Worm (Caenorhabditis elegans) whole organism, L4 larva: Measurements from ENCODE around the gene rpi-2.

ENCODE experiments used
- D1046.2 ChIP-seq: fragments of 200-800 bp; sonication (Bioruptor generic); IDR thresholded peaks from 2 replicates; pipeline ENCODE4 v1.3.6; 2022; ENCODE audit warnings: missing genetic modification characterization, missing compliant biosample characterization
- F26F4.8 ChIP-seq: fragments of 200-800 bp; sonication (Bioruptor generic); conservative IDR thresholded peaks from 2 replicates; pipeline ENCODE4 v1.3.6; 2022; ENCODE audit warnings: missing genetic modification characterization, missing compliant biosample characterization
- F49E8.2 ChIP-seq: sonication (generic microtip); optimal IDR thresholded peaks from 2 replicates; lab custom pipeline; 2016; ENCODE audit warnings: missing compliant biosample characterization, mild to moderate bottlenecking, missing genetic modification characterization, borderline replicate concordance
- T26A8.4 ChIP-seq: fragments of 200-800 bp; sonication (Bioruptor generic); IDR thresholded peaks from 2 replicates; pipeline ENCODE4 v1.3.6; 2022; ENCODE audit warnings: missing genetic modification characterization, missing compliant biosample characterization
- Y5F2A.4 ChIP-seq: fragments of 200-800 bp; sonication (Bioruptor generic); optimal IDR thresholded peaks from 2 replicates; lab custom pipeline; 2018; ENCODE audit warnings: mild to moderate bottlenecking, missing genetic modification characterization, missing compliant biosample characterization
- ZK337.2 ChIP-seq: fragments of 200-800 bp; sonication (Bioruptor generic); IDR thresholded peaks from 2 replicates; pipeline ENCODE4 v1.3.6; 2022; ENCODE audit warnings: missing genetic modification reagents, missing genetic modification characterization, missing compliant biosample characterization
- aha-1 ChIP-seq: fragments of 150-350 bp; peaks from one replicate; lab custom pipeline; 2014; ENCODE audit warnings: missing biosample characterization, missing genetic modification characterization
- ama-1 ChIP-seq: fragments of 150-350 bp; optimal IDR thresholded peaks from 2 replicates; lab custom pipeline; 2014; ENCODE audit warnings: inconsistent platforms, mixed read lengths
- ceh-20 ChIP-seq: fragments of 200-800 bp; sonication (Bioruptor generic); IDR thresholded peaks from 2 replicates; pipeline ENCODE4 v1.3.6; 2022; ENCODE audit warnings: missing genetic modification reagents, missing genetic modification characterization, missing compliant biosample characterization
- ctbp-1 ChIP-seq: fragments of 200-800 bp; sonication (Bioruptor generic); IDR thresholded peaks from 2 replicates; pipeline ENCODE4 v1.3.6; 2022; ENCODE audit warnings: missing genetic modification reagents, missing genetic modification characterization, missing compliant biosample characterization
- daf-12 ChIP-seq: fragments of 150-350 bp; optimal IDR thresholded peaks from 2 replicates; lab custom pipeline; 2014; ENCODE audit warnings: missing biosample characterization, missing genetic modification reagents, missing genetic modification characterization
- daf-19 ChIP-seq: fragments of 200-800 bp; sonication (Bioruptor generic); conservative IDR thresholded peaks from 2 replicates; pipeline ENCODE4 v1.3.6; 2022; ENCODE audit warnings: missing genetic modification characterization, missing compliant biosample characterization
- dmd-8 ChIP-seq: fragments of 200-800 bp; sonication (Bioruptor generic); IDR thresholded peaks from 2 replicates; pipeline ENCODE4 v1.3.6; 2022; ENCODE audit warnings: missing genetic modification characterization, missing compliant biosample characterization
- dmd-9 ChIP-seq: fragments of 200-800 bp; sonication (Bioruptor generic); IDR thresholded peaks from 2 replicates; pipeline ENCODE4 v1.3.6; 2022; ENCODE audit warnings: missing genetic modification reagents, missing genetic modification characterization, missing compliant biosample characterization
- egl-43 ChIP-seq: fragments of 200-800 bp; sonication (Bioruptor generic); IDR thresholded peaks from 2 replicates; pipeline ENCODE4 v1.3.6; 2022; ENCODE audit warnings: missing genetic modification reagents, missing genetic modification characterization, missing compliant biosample characterization
- hlh-11 ChIP-seq: fragments of 200-800 bp; sonication (Bioruptor generic); optimal IDR thresholded peaks from 2 replicates; lab custom pipeline; 2018; ENCODE audit warnings: mild to moderate bottlenecking, missing genetic modification characterization, missing compliant biosample characterization
- hmg-1.1 ChIP-seq: fragments of 200-800 bp; sonication (Bioruptor generic); IDR thresholded peaks from 2 replicates; pipeline ENCODE4 v1.3.6; 2022; ENCODE audit warnings: missing genetic modification reagents, missing genetic modification characterization, missing compliant biosample characterization
- lim-7 ChIP-seq: fragments of 200-800 bp; sonication (Bioruptor generic); IDR thresholded peaks from 2 replicates; pipeline ENCODE4 v1.3.6; 2022; ENCODE audit warnings: missing genetic modification characterization, missing compliant biosample characterization
- lin-15B ChIP-seq: fragments of 150-350 bp; sonication (generic microtip); optimal IDR thresholded peaks from 3 replicates; lab custom pipeline; 2014; ENCODE audit warnings: missing biosample characterization, missing genetic modification characterization
- lin-29 ChIP-seq: fragments of 200-800 bp; sonication (Bioruptor generic); IDR thresholded peaks from 2 replicates; pipeline ENCODE4 v1.3.6; 2022; ENCODE audit warnings: missing genetic modification reagents, missing genetic modification characterization, missing compliant biosample characterization
- lin-38 ChIP-seq: fragments of 200-800 bp; sonication (Bioruptor generic); IDR thresholded peaks from 2 replicates; pipeline ENCODE4 v1.3.6; 2022; ENCODE audit warnings: missing genetic modification reagents, missing genetic modification characterization, missing compliant biosample characterization
- lin-39 ChIP-seq: fragments of 150-350 bp; optimal IDR thresholded peaks from 2 replicates; lab custom pipeline; 2014; ENCODE audit warnings: missing biosample characterization, missing genetic modification reagents, missing genetic modification characterization
- madf-5 ChIP-seq, 2 experiments: fragments of 200-800 bp; sonication (Bioruptor generic); IDR thresholded peaks; 2 replicates each; pipeline ENCODE4 v1.3.6; 2022; ENCODE audit warnings: missing compliant biosample characterization in 2 of 2, missing genetic modification characterization in 2 of 2
- madf-9 ChIP-seq: fragments of 200-800 bp; sonication (Bioruptor generic); conservative IDR thresholded peaks from 2 replicates; pipeline ENCODE4 v1.3.6; 2022; ENCODE audit warnings: missing genetic modification reagents, missing genetic modification characterization, missing compliant biosample characterization
- mxl-2 ChIP-seq: fragments of 200-800 bp; sonication (Bioruptor generic); conservative IDR thresholded peaks from 2 replicates; pipeline ENCODE4 v1.3.6; 2022; ENCODE audit warnings: missing genetic modification reagents, missing genetic modification characterization, missing compliant biosample characterization
- nhr-10 ChIP-seq: fragments of 150-350 bp; optimal IDR thresholded peaks from 2 replicates; lab custom pipeline; 2014; ENCODE audit warnings: missing biosample characterization, missing genetic modification characterization
- nhr-237 ChIP-seq: sonication (generic microtip); optimal IDR thresholded peaks from 2 replicates; lab custom pipeline; 2017; ENCODE audit warnings: missing biosample characterization, missing genetic modification characterization
- nhr-25 ChIP-seq: sonication (generic microtip); optimal IDR thresholded peaks from 2 replicates; lab custom pipeline; 2017; ENCODE audit warnings: missing genetic modification characterization, mild to moderate bottlenecking, missing compliant biosample characterization, antibody characterized with exemption, moderate library complexity, borderline replicate concordance; ENCODE audit not compliant: insufficient read depth
- nhr-28 ChIP-seq: fragments of 150-350 bp; optimal IDR thresholded peaks from 2 replicates; lab custom pipeline; 2014; ENCODE audit warnings: missing biosample characterization, missing genetic modification characterization
- nhr-41 ChIP-seq: fragments of 200-800 bp; sonication (Bioruptor generic); IDR thresholded peaks from 2 replicates; pipeline ENCODE4 v1.3.6; 2022; ENCODE audit warnings: missing genetic modification reagents, missing genetic modification characterization, missing compliant biosample characterization
- nhr-42 ChIP-seq: fragments of 200-800 bp; sonication (Bioruptor generic); IDR thresholded peaks from 2 replicates; pipeline ENCODE4 v1.3.6; 2022; ENCODE audit warnings: missing genetic modification characterization, missing compliant biosample characterization
- php-3 ChIP-seq: fragments of 200-800 bp; sonication (Bioruptor generic); IDR thresholded peaks from 2 replicates; pipeline ENCODE4 v1.3.6; 2022; ENCODE audit warnings: missing genetic modification reagents, missing genetic modification characterization, missing compliant biosample characterization
- set-16 ChIP-seq: fragments of 200-800 bp; sonication (Bioruptor generic); IDR thresholded peaks from 2 replicates; pipeline ENCODE4 v1.3.6; 2022; ENCODE audit warnings: missing genetic modification reagents, missing genetic modification characterization, missing compliant biosample characterization
- skn-1 ChIP-seq: fragments of 150-350 bp; optimal IDR thresholded peaks from 2 replicates; lab custom pipeline; 2014; ENCODE audit warnings: missing biosample characterization, missing genetic modification characterization
- tra-1 ChIP-seq: fragments of 200-800 bp; sonication (Bioruptor generic); IDR thresholded peaks from 2 replicates; pipeline ENCODE4 v1.3.6; 2022; ENCODE audit warnings: missing genetic modification reagents, missing genetic modification characterization, missing compliant biosample characterization
- unc-62 ChIP-seq, 3 experiments: fragments of 150-350 bp in 1 of 3; sonication (generic microtip); optimal IDR thresholded peaks in 2 of 3; peaks in 1 of 3; 1 replicate in 1 of 3; 2 replicates in 2 of 3; lab custom pipeline; 2014 to 2017; ENCODE audit warnings: missing biosample characterization in 3 of 3, missing genetic modification characterization in 3 of 3, missing genetic modification reagents in 3 of 3, missing genotype in 1 of 3
- vab-7 ChIP-seq: fragments of 200-800 bp; sonication (Bioruptor generic); IDR thresholded peaks from 2 replicates; pipeline ENCODE4 v1.3.6; 2022; ENCODE audit warnings: missing genetic modification reagents, missing genetic modification characterization, missing compliant biosample characterization
- zfp-2 ChIP-seq: sonication (generic microtip); optimal IDR thresholded peaks from 2 replicates; lab custom pipeline; 2016; ENCODE audit warnings: mild to moderate bottlenecking, missing genetic modification characterization, missing compliant biosample characterization
- zfp-3 ChIP-seq: fragments of 200-800 bp; sonication (Bioruptor generic); conservative IDR thresholded peaks from 2 replicates; pipeline ENCODE4 v1.3.6; 2022; ENCODE audit warnings: missing genetic modification reagents, missing genetic modification characterization, missing compliant biosample characterization
- zip-2 ChIP-seq: fragments of 150-350 bp; optimal IDR thresholded peaks from 2 replicates; lab custom pipeline; 2014; ENCODE audit warnings: missing biosample characterization, missing genetic modification characterization

rpi-2 gene

DNA sequence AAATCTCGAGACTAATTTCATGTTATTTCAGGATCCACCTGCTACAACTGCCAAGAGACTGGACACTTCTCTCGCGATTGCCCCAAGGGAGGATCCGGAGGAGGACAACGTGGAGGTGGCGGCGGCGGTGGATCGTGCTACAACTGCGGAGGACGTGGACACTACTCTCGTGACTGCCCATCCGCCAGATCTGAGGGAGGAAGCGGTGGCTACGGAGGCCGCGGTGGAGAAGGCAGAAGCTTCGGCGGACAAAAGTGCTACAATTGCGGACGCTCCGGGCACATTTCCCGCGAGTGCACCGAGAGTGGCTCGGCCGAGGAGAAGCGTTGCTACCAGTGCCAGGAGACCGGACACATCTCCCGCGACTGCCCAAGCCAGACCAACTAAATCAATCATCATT lies 527 bp upstream of the rpi-2 start:
- TF ChIP-seq Y5F2A.4 (GFP tag; lab: Kevin White, UChicago) (no peak), set-16 (GFP tag; lab: Robert Waterston, UW) (peak; percentile 96)
- TF ChIP-seq, all 104 proteins: peak for 1

DNA sequence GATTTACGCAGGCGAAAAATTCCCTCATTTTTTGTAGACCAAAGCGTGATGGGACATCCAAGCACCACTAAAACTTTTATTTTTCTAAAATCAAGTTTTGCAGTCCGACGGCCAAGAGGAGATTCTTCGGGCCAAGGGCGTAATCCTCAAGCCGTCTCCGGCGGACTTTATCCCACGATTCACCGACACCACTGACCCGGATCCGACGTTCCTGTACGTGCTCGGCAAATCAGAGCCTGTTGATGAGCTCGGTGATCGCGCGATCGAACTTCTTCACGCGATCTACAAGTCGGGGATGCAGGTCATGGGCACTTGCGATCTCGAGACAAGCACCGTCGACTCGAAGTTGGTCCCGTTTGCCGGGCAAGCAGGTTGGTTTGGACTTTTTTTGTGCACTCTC lies 2.6 kb downstream of the rpi-2 start:
- peak; percentile 37 for TF ChIP-seq aha-1 (tag; lab: Kevin White, UChicago)
- peak; percentile 62 for TF ChIP-seq set-16 (GFP tag; lab: Robert Waterston, UW)
- no peak for TF ChIP-seq hlh-11 (tag; lab: Kevin White, UChicago)
- peak in 1 of 2 experiments; percentile 57 for TF ChIP-seq unc-62 (GFP tag; optimal IDR thresholded peaks at IDR 0.05 in 1 of 2; lab: Kevin White, UChicago)
- no peak for TF ChIP-seq unc-62 (tag; optimal IDR thresholded peaks at IDR 0.05; lab: Kevin White, UChicago)

DNA sequence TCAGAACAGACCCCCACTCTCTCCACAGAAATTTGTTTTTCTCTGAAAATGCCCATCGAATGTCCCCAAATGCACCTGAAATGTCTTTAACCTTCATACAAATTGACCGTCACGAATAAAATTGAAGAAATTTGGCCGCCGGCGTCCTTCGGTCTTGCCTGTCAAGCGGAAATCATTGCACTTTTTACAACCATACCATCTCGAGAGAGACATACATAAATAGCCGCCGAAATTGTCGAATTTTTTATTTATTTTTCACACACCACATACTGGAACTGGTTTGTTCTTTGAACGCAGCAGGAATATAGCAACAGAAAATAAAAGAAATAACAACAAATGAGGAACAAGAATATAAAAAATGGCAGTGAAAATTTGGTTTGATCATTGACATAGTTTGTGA lies 4.6 kb downstream of the rpi-2 start:
- peak; percentile 11 for TF ChIP-seq nhr-25 (tag; lab: Kevin White, UChicago)
- no peak for TF ChIP-seq zfp-2 (tag; lab: Kevin White, UChicago)

DNA sequence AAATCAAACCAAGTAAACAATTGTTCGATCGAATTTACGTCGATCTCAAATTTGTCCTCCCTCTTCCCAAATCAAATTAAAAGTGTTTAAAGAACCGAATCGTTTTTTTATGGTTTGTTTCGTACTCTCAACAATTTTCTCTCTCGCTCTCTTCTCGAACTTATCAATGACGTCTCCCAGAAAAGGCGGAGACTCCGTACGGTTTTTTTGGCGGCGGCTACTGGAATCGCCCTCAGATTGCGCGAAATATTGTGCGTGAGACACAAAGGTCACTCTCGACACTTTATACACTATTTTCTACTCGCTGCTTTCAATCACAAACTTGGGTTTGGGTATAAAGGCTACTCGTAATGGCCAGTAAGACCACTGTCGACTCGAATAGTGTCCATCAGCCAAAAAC lies 9.4 kb downstream of the rpi-2 start, which contains the start of gene epic-2:
Gene epic-2 (plus strand): TSS at position 317 of the 400 bp plus-strand sequence.
- no peak for TF ChIP-seq daf-12 (tag; lab: Kevin White, UChicago)
- TF ChIP-seq php-3 (GFP tag; lab: Robert Waterston, UW), result no peak
- TF ChIP-seq skn-1 (tag; lab: Kevin White, UChicago), result no peak
- peak; percentile 69 for TF ChIP-seq nhr-28 (tag; lab: Kevin White, UChicago)
- TF ChIP-seq vab-7 (GFP tag; lab: Robert Waterston, UW), result no peak
- no peak for TF ChIP-seq F49E8.2 (tag; lab: Kevin White, UChicago)
- TF ChIP-seq, all 104 proteins: peak for 1

DNA sequence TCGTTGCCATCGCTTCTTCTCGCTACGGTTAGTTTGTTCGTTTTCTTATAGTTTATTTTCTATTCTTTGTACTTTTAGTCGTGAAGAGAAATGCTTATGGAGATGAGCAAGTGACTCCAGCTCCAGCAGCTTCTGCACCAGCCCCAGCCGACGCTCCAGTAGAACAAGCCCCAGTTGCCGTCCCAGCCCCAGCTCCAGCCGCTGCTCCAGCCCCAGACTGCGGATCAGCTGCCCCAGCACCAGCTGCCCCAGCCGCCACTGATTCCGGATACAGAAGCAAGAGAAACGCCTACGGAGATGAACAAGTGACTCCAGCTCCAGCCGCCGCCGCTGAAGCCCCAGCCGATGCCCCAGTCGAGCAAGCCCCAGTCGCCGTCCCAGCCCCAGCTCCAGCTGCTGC lies 9.8 kb downstream of the rpi-2 start:
- 0 out of 2 replicates have a peak, but pooled peaks have one; percentile 37 for TF ChIP-seq ZK337.2 (GFP tag; lab: Robert Waterston, UW)
- peak; percentile 96 for TF ChIP-seq set-16 (GFP tag; lab: Robert Waterston, UW)
- TF ChIP-seq madf-9, result 0 out of 2 replicates have a peak, but pooled peaks have one; percentile 37
- peak; percentile 48; the same call in 1 of the 2 replicates for TF ChIP-seq zfp-3 (GFP tag; lab: Robert Waterston, UW)
- TF ChIP-seq F26F4.8 (GFP tag; lab: Robert Waterston, UW), result 0 out of 2 replicates have a peak, but pooled peaks have one; percentile 13
- TF ChIP-seq ctbp-1 (GFP tag; lab: Robert Waterston, UW), result peak; percentile 22; the same call in 1 of the 2 replicates
- TF ChIP-seq hmg-1.1 (GFP tag; lab: Robert Waterston, UW), result 0 out of 2 replicates have a peak, but pooled peaks have one; percentile 42
- TF ChIP-seq madf-5 (GFP tag; IDR thresholded peaks at IDR 0.05; lab: Robert Waterston, UW), result peak in 1 of 2 experiments; percentile 81; a peak in 2 of 4 replicates
- 0 out of 2 replicates have a peak, but pooled peaks have one; percentile 19 for TF ChIP-seq lin-38 (GFP tag; lab: Robert Waterston, UW)
- TF ChIP-seq dmd-9 (GFP tag; lab: Robert Waterston, UW), result 0 out of 2 replicates have a peak, but pooled peaks have one; percentile 22
- 0 out of 2 replicates have a peak, but pooled peaks have one; percentile 21 for TF ChIP-seq dmd-8 (GFP tag; lab: Robert Waterston, UW)
- 0 out of 2 replicates have a peak, but pooled peaks have one; percentile 16 for TF ChIP-seq tra-1 (GFP tag; lab: Robert Waterston, UW)
- 0 out of 2 replicates have a peak, but pooled peaks have one; percentile 12 for TF ChIP-seq lim-7 (GFP tag; lab: Robert Waterston, UW)

DNA sequence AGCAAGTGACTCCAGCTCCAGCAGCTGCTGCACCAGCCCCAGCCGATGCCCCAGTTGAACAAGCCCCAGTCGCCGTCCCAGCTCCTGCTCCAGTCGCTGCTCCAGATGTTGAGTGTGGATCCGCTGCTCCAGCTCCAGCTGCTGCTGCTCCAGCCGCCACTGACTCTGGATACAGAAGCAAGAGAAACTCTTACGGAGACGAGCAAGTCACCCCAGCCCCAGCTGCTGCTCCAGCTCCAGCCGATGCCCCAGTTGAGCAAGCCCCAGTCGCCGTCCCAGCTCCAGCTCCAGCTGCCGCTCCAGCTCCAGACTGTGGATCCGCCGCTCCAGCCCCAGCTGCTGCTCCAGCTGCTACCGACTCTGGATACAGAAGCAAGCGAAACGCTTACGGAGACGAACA lies 10.5 kb downstream of the rpi-2 start:
- TF ChIP-seq T26A8.4 (GFP tag; lab: Robert Waterston, UW) (no peak), ceh-20 (GFP tag; lab: Robert Waterston, UW) (peak; percentile 7; the same call in 1 of the 2 replicates), daf-19 (GFP tag; lab: Robert Waterston, UW) (no peak), lin-39 (tag; lab: Kevin White, UChicago) (no peak), nhr-10 (no peak), D1046.2 (GFP tag; lab: Robert Waterston, UW) (no peak), egl-43 (GFP tag; lab: Robert Waterston, UW) (no peak), nhr-42 (GFP tag; lab: Robert Waterston, UW) (no peak), nhr-41 (GFP tag; lab: Robert Waterston, UW) (no peak), zip-2 (tag; lab: Kevin White, UChicago) (no peak), nhr-237 (tag; lab: Kevin White, UChicago) (no peak), daf-12 (tag; lab: Kevin White, UChicago) (no peak), lin-15B (tag; lab: Kevin White, UChicago) (no peak), mxl-2 (no peak), ama-1 (lab: Kevin White, UChicago) (no peak), lin-29 (no peak), dmd-8 (GFP tag; lab: Robert Waterston, UW) (no peak)
